Fruit fly (Drosophila melanogaster) whole organism, embryonic: Measurements from ENCODE around the gene CG43815.
A peak's percentile ranks its signal among the peaks of the same experiment; 100 is the strongest.

Experiments
- Ada2b ChIP-seq: fragments of 200-800 bp; sonication (Bioruptor generic); IDR thresholded peaks from 2 replicates; pipeline ENCODE4 v1.3.6; 2022; ENCODE audit warnings: missing biosample characterization, missing genetic modification characterization
- Antp ChIP-seq: fragments of 200-800 bp; sonication (Bioruptor generic); optimal IDR thresholded peaks from 3 replicates; lab custom pipeline; 2016; ENCODE audit warnings: missing biosample characterization, missing genetic modification characterization
- B-H1 ChIP-seq: fragments of 200-800 bp; sonication (Bioruptor generic); IDR thresholded peaks from 3 replicates; pipeline ENCODE4 v1.3.6; 2022; ENCODE audit warnings: missing biosample characterization, missing genetic modification characterization
- Bdp1 ChIP-seq: fragments of 200-800 bp; sonication (Bioruptor generic); optimal IDR thresholded peaks from 3 replicates; lab custom pipeline; 2016; ENCODE audit warnings: missing biosample characterization, missing genetic modification characterization
- Bgb ChIP-seq: fragments of 200-800 bp; sonication (Bioruptor generic); IDR thresholded peaks from 2 replicates; pipeline ENCODE4 v1.3.6; 2022; ENCODE audit warnings: missing biosample characterization, missing genetic modification characterization; ENCODE audit not compliant: partially characterized antibody
- Blimp-1 ChIP-seq: fragments of 200-800 bp; sonication (Bioruptor generic); optimal IDR thresholded peaks from 3 replicates; lab custom pipeline; 2018; ENCODE audit warnings: missing biosample characterization, missing genetic modification characterization, mild to moderate bottlenecking, moderate library complexity, missing genetic modification reagents
- BtbVII ChIP-seq: fragments of 200-800 bp; sonication (Bioruptor generic); optimal IDR thresholded peaks from 3 replicates; lab custom pipeline; 2017; ENCODE audit warnings: missing biosample characterization, mild to moderate bottlenecking, missing genetic modification characterization
- C15 ChIP-seq: fragments of 200-800 bp; sonication (Bioruptor generic); IDR thresholded peaks from 3 replicates; pipeline ENCODE4 v1.3.6; 2022; ENCODE audit warnings: missing biosample characterization, missing genetic modification characterization
- CG10267 ChIP-seq: fragments of 200-800 bp; sonication (Bioruptor generic); optimal IDR thresholded peaks from 2 replicates; lab custom pipeline; 2018; ENCODE audit warnings: missing biosample characterization, mild to moderate bottlenecking, missing genetic modification characterization, moderate library complexity
- CG10654 ChIP-seq: fragments of 200-800 bp; sonication (Bioruptor generic); optimal IDR thresholded peaks from 2 replicates; lab custom pipeline; 2016; ENCODE audit warnings: missing biosample characterization, missing genetic modification characterization
- CG10979 ChIP-seq: fragments of 200-800 bp; sonication (Bioruptor generic); optimal IDR thresholded peaks from 2 replicates; lab custom pipeline; 2018; ENCODE audit warnings: missing biosample characterization, mild to moderate bottlenecking, missing genetic modification characterization, moderate library complexity
- CG11456 ChIP-seq: fragments of 200-800 bp; sonication (Bioruptor generic); IDR thresholded peaks from 3 replicates; pipeline ENCODE4 v1.3.6; 2022; ENCODE audit warnings: missing biosample characterization, missing genetic modification characterization
- CG12236 ChIP-seq: fragments of 200-800 bp; sonication (Bioruptor generic); optimal IDR thresholded peaks from 2 replicates; lab custom pipeline; 2016; ENCODE audit warnings: missing biosample characterization, missing genetic modification characterization
- CG13775 ChIP-seq: fragments of 200-800 bp; sonication (Bioruptor generic); optimal IDR thresholded peaks from 3 replicates; lab custom pipeline; 2017; ENCODE audit warnings: missing biosample characterization, mild to moderate bottlenecking, missing genetic modification characterization
- CG14710 ChIP-seq: fragments of 200-800 bp; sonication (Bioruptor generic); optimal IDR thresholded peaks from 3 replicates; lab custom pipeline; 2019; ENCODE audit warnings: missing biosample characterization, mild to moderate bottlenecking, missing genetic modification characterization, moderate library complexity
- CG15011 ChIP-seq: fragments of 200-800 bp; sonication (Bioruptor generic); optimal IDR thresholded peaks from 3 replicates; lab custom pipeline; 2018; ENCODE audit warnings: missing biosample characterization, mild to moderate bottlenecking, missing genetic modification characterization
- CG1832 ChIP-seq: fragments of 200-800 bp; sonication (Bioruptor generic); optimal IDR thresholded peaks from 2 replicates; lab custom pipeline; 2017; ENCODE audit warnings: missing biosample characterization, mild to moderate bottlenecking, missing genetic modification characterization, inconsistent platforms
- CG18599 ChIP-seq: fragments of 200-800 bp; sonication (Bioruptor generic); optimal IDR thresholded peaks from 3 replicates; lab custom pipeline; 2017; ENCODE audit warnings: missing biosample characterization, missing genetic modification characterization, mild to moderate bottlenecking, moderate library complexity, missing genetic modification reagents
- CG18764 ChIP-seq: fragments of 200-800 bp; sonication (Bioruptor generic); optimal IDR thresholded peaks from 3 replicates; lab custom pipeline; 2016; ENCODE audit warnings: missing biosample characterization, missing genetic modification characterization
- CG3065 ChIP-seq: fragments of 200-800 bp; sonication (Bioruptor generic); optimal IDR thresholded peaks from 2 replicates; lab custom pipeline; 2016; ENCODE audit warnings: missing biosample characterization, missing genetic modification characterization
- CG8290 ChIP-seq, 3 experiments: fragments of 200-800 bp; sonication (Bioruptor generic); optimal IDR thresholded peaks; 2 replicates each; lab custom pipeline; 2016 to 2019; ENCODE audit warnings: missing biosample characterization in 3 of 3, missing genetic modification characterization in 3 of 3, mild to moderate bottlenecking in 2 of 3, moderate library complexity in 1 of 3
- CG8388 ChIP-seq: fragments of 200-800 bp; sonication (Bioruptor generic); optimal IDR thresholded peaks from 2 replicates; lab custom pipeline; 2019; ENCODE audit warnings: missing biosample characterization, mild to moderate bottlenecking, missing genetic modification characterization, moderate library complexity
- CG9727 ChIP-seq: fragments of 200-800 bp; sonication (Bioruptor generic); optimal IDR thresholded peaks from 3 replicates; lab custom pipeline; 2017; ENCODE audit warnings: missing biosample characterization, mild to moderate bottlenecking, missing genetic modification characterization
- Chrac-16 ChIP-seq: fragments of 200-800 bp; sonication (Bioruptor generic); optimal IDR thresholded peaks from 3 replicates; lab custom pipeline; 2016; ENCODE audit warnings: missing biosample characterization, missing genetic modification characterization
- CoRest ChIP-seq: fragments of 200-800 bp; sonication (Bioruptor generic); optimal IDR thresholded peaks from 3 replicates; lab custom pipeline; 2018; ENCODE audit warnings: missing biosample characterization, mild to moderate bottlenecking, missing genetic modification characterization, moderate library complexity
- D19B ChIP-seq: fragments of 200-800 bp; sonication (Bioruptor generic); optimal IDR thresholded peaks from 2 replicates; lab custom pipeline; 2017; ENCODE audit warnings: missing biosample characterization, mild to moderate bottlenecking, missing genetic modification characterization
- Drgx ChIP-seq: fragments of 200-800 bp; sonication (Bioruptor generic); IDR thresholded peaks from 2 replicates; pipeline ENCODE4 v1.3.6; 2022; ENCODE audit warnings: missing biosample characterization, missing genetic modification characterization
- Gug ChIP-seq: fragments of 200-800 bp; sonication (Bioruptor generic); IDR thresholded peaks from 4 replicates; pipeline ENCODE4 v1.3.6; 2022; ENCODE audit warnings: missing biosample characterization, missing genetic modification characterization
- HHEX ChIP-seq: fragments of 200-800 bp; sonication (Bioruptor generic); optimal IDR thresholded peaks from 3 replicates; lab custom pipeline; 2017; ENCODE audit warnings: missing biosample characterization, mild to moderate bottlenecking, missing genetic modification characterization, missing genetic modification reagents
- HmgD ChIP-seq: fragments of 200-800 bp; sonication (Bioruptor generic); optimal IDR thresholded peaks from 3 replicates; lab custom pipeline; 2016; ENCODE audit warnings: missing biosample characterization, missing genetic modification characterization
- Hr3 ChIP-seq: fragments of 200-800 bp; sonication (Bioruptor generic); optimal IDR thresholded peaks from 3 replicates; lab custom pipeline; 2016; ENCODE audit warnings: missing biosample characterization, missing genetic modification characterization
- Opbp ChIP-seq: fragments of 200-800 bp; sonication (Bioruptor generic); IDR thresholded peaks from 3 replicates; pipeline ENCODE4 v1.3.6; 2022; ENCODE audit warnings: missing biosample characterization, missing genetic modification characterization; ENCODE audit not compliant: partially characterized antibody
- Side ChIP-seq: fragments of 200-800 bp; sonication (Bioruptor generic); optimal IDR thresholded peaks from 2 replicates; lab custom pipeline; 2016; ENCODE audit warnings: missing biosample characterization, missing genetic modification characterization
- Spps ChIP-seq: fragments of 200-800 bp; sonication (Bioruptor generic); optimal IDR thresholded peaks from 2 replicates; lab custom pipeline; 2018; ENCODE audit warnings: missing biosample characterization, mild to moderate bottlenecking, missing genetic modification characterization
- ato ChIP-seq: fragments of 200-800 bp; sonication (Bioruptor generic); IDR thresholded peaks from 2 replicates; pipeline ENCODE4 v1.3.6; 2022; ENCODE audit warnings: missing biosample characterization, missing genetic modification characterization; ENCODE audit not compliant: partially characterized antibody
- btn ChIP-seq: fragments of 200-800 bp; sonication (Bioruptor generic); optimal IDR thresholded peaks from 2 replicates; lab custom pipeline; 2016; ENCODE audit warnings: missing biosample characterization, missing genetic modification characterization
- chif ChIP-seq, 2 experiments: fragments of 200-800 bp; sonication (Bioruptor generic); optimal IDR thresholded peaks; 3 replicates each; lab custom pipeline; 2016; ENCODE audit warnings: missing biosample characterization in 2 of 2, missing genetic modification characterization in 2 of 2
- croc ChIP-seq: fragments of 200-800 bp; sonication (Bioruptor generic); conservative IDR thresholded peaks from 3 replicates; pipeline ENCODE4 v1.3.6; 2022; ENCODE audit warnings: missing biosample characterization, missing genetic modification characterization
- dan ChIP-seq: fragments of 200-800 bp; sonication (Bioruptor generic); IDR thresholded peaks from 2 replicates; pipeline ENCODE4 v1.3.6; 2022; ENCODE audit warnings: missing biosample characterization, missing genetic modification characterization
- ewg ChIP-seq: fragments of 200-800 bp; sonication (Bioruptor generic); optimal IDR thresholded peaks from 3 replicates; lab custom pipeline; 2017; ENCODE audit warnings: mild to moderate bottlenecking, missing biosample characterization, missing genetic modification reagents, missing genetic modification characterization
- gsb ChIP-seq: fragments of 200-800 bp; sonication (Bioruptor generic); IDR thresholded peaks from 2 replicates; pipeline ENCODE4 v1.3.6; 2022; ENCODE audit warnings: missing biosample characterization, missing genetic modification characterization
- hb ChIP-seq: fragments of 200-800 bp; sonication (Bioruptor generic); IDR thresholded peaks from 3 replicates; pipeline ENCODE4 v1.3.6; 2022; ENCODE audit warnings: missing biosample characterization, missing genetic modification characterization; ENCODE audit not compliant: partially characterized antibody
- her ChIP-seq: fragments of 200-800 bp; sonication (Bioruptor generic); optimal IDR thresholded peaks from 2 replicates; lab custom pipeline; 2016; ENCODE audit warnings: missing biosample characterization, missing genetic modification characterization
- otp ChIP-seq: fragments of 200-800 bp; sonication (Bioruptor generic); IDR thresholded peaks from 3 replicates; pipeline ENCODE4, ENCODE4 v1.3.6; 2022; ENCODE audit warnings: missing biosample characterization, missing genetic modification characterization
- pum ChIP-seq: fragments of 200-800 bp; sonication (Bioruptor generic); optimal IDR thresholded peaks from 2 replicates; lab custom pipeline; 2016; ENCODE audit warnings: missing biosample characterization, missing genetic modification characterization
- sim ChIP-seq: fragments of 200-800 bp; sonication (Bioruptor generic); IDR thresholded peaks from 2 replicates; pipeline ENCODE4 v1.3.6; 2022; ENCODE audit warnings: missing biosample characterization, missing genetic modification characterization
- sob ChIP-seq: fragments of 200-800 bp; sonication (Bioruptor generic); IDR thresholded peaks from 2 replicates; pipeline ENCODE4 v1.3.6; 2022; ENCODE audit warnings: missing biosample characterization, missing genetic modification characterization
- trem ChIP-seq: fragments of 200-800 bp; optimal IDR thresholded peaks from 3 replicates; lab custom pipeline; 2019; ENCODE audit warnings: missing biosample characterization, mild to moderate bottlenecking, missing genetic modification characterization, moderate library complexity
- tup ChIP-seq: fragments of 200-800 bp; sonication (Bioruptor generic); optimal IDR thresholded peaks from 2 replicates; lab custom pipeline; 2016; ENCODE audit warnings: missing biosample characterization, mild to moderate bottlenecking, missing genetic modification characterization, moderate library complexity

CG43815 gene

dm6 chr2L:3594000-3594399, 18.0 kb downstream of the CG43815 start (continued):
- TF ChIP-seq CG9727 (peak; percentile 77), CG11456 (GFP tag; lab: Robert Waterston, UW) (0 out of 3 replicates have a peak, but pooled peaks have one; percentile 5), Antp (peak; percentile 70), CG15011 (GFP tag; lab: Kevin White, UChicago) (no peak), CoRest (tag; lab: Kevin White, UChicago) (peak; percentile 9), hb (GFP tag; lab: Robert Waterston, UW) (no peak), Spps (tag; lab: Kevin White, UChicago) (peak; percentile 42), Hr3 (GFP tag; lab: Kevin White, UChicago) (peak; percentile 1), CG14710 (tag; lab: Kevin White, UChicago) (peak; percentile 45), tup (GFP tag; lab: Kevin White, UChicago) (peak; percentile 39), CG18764 (GFP tag; lab: Kevin White, UChicago) (peak; percentile 26), her (GFP tag; lab: Kevin White, UChicago) (peak; percentile 11), Opbp (GFP tag; lab: Robert Waterston, UW) (no peak), chif (GFP tag; optimal IDR thresholded peaks at IDR 0.05; lab: Kevin White, UChicago) (peak; percentile 41 to 87), sim (peak; percentile 55; the same call in 1 of the 2 replicates), gsb (GFP tag; lab: Robert Waterston, UW) (0 out of 2 replicates have a peak, but pooled peaks have one; percentile 10), dan (peak; percentile 72; the same call in 1 of the 2 replicates), C15 (GFP tag; lab: Robert Waterston, UW) (no peak), trem (tag; lab: Kevin White, UChicago) (peak; percentile 50), Chrac-16 (peak; percentile 60), Side (GFP tag; lab: Kevin White, UChicago) (peak; percentile 46), CG1832 (peak; percentile 27), Bgb (no peak), Drgx (GFP tag; lab: Robert Waterston, UW) (peak; percentile 28; the same call in 1 of the 2 replicates), HHEX (no peak), Ada2b (GFP tag; lab: Robert Waterston, UW) (peak; percentile 29; the same call in 1 of the 2 replicates), croc (GFP tag; lab: Robert Waterston, UW) (0 out of 3 replicates have a peak, but pooled peaks have one; percentile 23), ewg (GFP tag; lab: Kevin White, UChicago) (no peak), CG3065 (GFP tag; lab: Kevin White, UChicago) (no peak), pum (GFP tag; lab: Kevin White, UChicago) (peak; percentile 49), HmgD (peak; percentile 8), otp (GFP tag; lab: Robert Waterston, UW) (peak; percentile 69; the same call in 1 of the 3 replicates), CG10267 (tag; lab: Kevin White, UChicago) (peak; percentile 41), CG12236 (peak; percentile 24), CG18599 (GFP tag; lab: Kevin White, UChicago) (no peak), CG8388 (peak; percentile 36), CG10979 (peak; percentile 72), sob (GFP tag; lab: Robert Waterston, UW) (peak; percentile 59; the same call in 1 of the 2 replicates), Bdp1 (GFP tag; lab: Kevin White, UChicago) (peak; percentile 5), Blimp-1 (GFP tag; lab: Kevin White, UChicago) (peak; percentile 37), btn (peak; percentile 32), ato (no peak), CG10654 (GFP tag; lab: Kevin White, UChicago) (no peak), CG8290 (GFP tag; optimal IDR thresholded peaks at IDR 0.05; lab: Kevin White, UChicago) (no peak), CG8290 (tag; optimal IDR thresholded peaks at IDR 0.05; lab: Kevin White, UChicago) (peak in 1 of 2 experiments; percentile 38), BtbVII (GFP tag; lab: Kevin White, UChicago) (no peak), B-H1 (GFP tag; lab: Robert Waterston, UW) (peak; percentile 16; the same call in 1 of the 3 replicates), Gug (GFP tag; lab: Robert Waterston, UW) (peak; percentile 50; the same call in 2 of the 4 replicates), CG13775 (GFP tag; lab: Kevin White, UChicago) (peak; percentile 54), D19B (GFP tag; lab: Kevin White, UChicago) (no peak)
